Worm (Caenorhabditis elegans): Measurements from ENCODE around the gene vha-3.

DNA sequence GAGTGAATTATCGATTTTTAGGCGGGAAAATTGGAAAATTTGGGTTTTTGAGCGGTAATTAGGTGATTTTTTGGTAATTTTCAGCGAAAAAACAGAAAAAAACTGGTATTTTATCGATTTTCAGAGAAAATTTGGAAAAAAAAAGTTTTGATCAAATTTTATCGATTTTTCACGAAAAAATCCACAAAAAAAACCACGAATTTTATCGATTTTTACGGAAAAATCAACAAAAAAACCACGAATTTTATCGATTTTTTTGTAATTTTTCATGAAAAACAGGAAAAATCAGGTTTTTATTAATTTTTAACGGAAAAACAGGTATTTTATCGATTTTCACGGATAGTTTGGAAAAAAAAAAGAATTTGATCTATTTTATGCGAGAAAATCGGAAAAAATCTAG, 883 bp downstream of the vha-3 start:
- TF ChIP-seq snpc-4 (tag; optimal IDR thresholded peaks at IDR 0.05) (no peak), unc-39 (tag; optimal IDR thresholded peaks at IDR 0.05) (no peak), unc-62 (GFP tag; optimal IDR thresholded peaks at IDR 0.05) (no peak), elt-1 (tag; optimal IDR thresholded peaks at IDR 0.05; ENCODE audit: borderline replicate concordance, insufficient read depth) (no peak), lsy-2 (tag; optimal IDR thresholded peaks at IDR 0.05) (no peak), ces-1 (GFP tag; optimal IDR thresholded peaks at IDR 0.05) (no peak), nhr-28 (tag; optimal IDR thresholded peaks at IDR 0.05) (no peak), nhr-12 (tag; optimal IDR thresholded peaks at IDR 0.05) (no peak), ztf-11 (tag; optimal IDR thresholded peaks at IDR 0.05) (no peak), drap-1 (GFP tag; optimal IDR thresholded peaks at IDR 0.05) (no peak), mls-2 (tag; optimal IDR thresholded peaks at IDR 0.05) (no peak), mep-1 (tag; optimal IDR thresholded peaks at IDR 0.05) (no peak), zip-8 (tag; optimal IDR thresholded peaks at IDR 0.05) (no peak), ceh-39 (tag; optimal IDR thresholded peaks at IDR 0.05) (no peak)
